Worm (Caenorhabditis elegans) whole organism, late embryonic: Measurements from ENCODE around the gene T10D4.14.
"Not testable (repeated sequence)": the region's sequence is repeated elsewhere in the genome, so short reads cannot be mapped to it uniquely, and the experiment has no call there.

ENCODE experiments used
- C08G9.2 ChIP-seq: sonication (generic microtip); optimal IDR thresholded peaks from 2 replicates; lab custom pipeline; 2016; ENCODE audit warnings: mild to moderate bottlenecking, missing genetic modification characterization, moderate library complexity, missing compliant biosample characterization
- C38D4.7 ChIP-seq: fragments of 200-800 bp; sonication (Bioruptor generic); optimal IDR thresholded peaks from 2 replicates; lab custom pipeline; 2018; ENCODE audit warnings: mild to moderate bottlenecking, missing genetic modification characterization, moderate library complexity, missing compliant biosample characterization
- F13H6.1 ChIP-seq: sonication (generic microtip); optimal IDR thresholded peaks from 2 replicates; lab custom pipeline; 2016; ENCODE audit warnings: missing genetic modification characterization, missing compliant biosample characterization
- K02D7.2 ChIP-seq: sonication (generic microtip); optimal IDR thresholded peaks from 2 replicates; lab custom pipeline; 2017; ENCODE audit warnings: mild to moderate bottlenecking, missing genetic modification characterization, missing compliant biosample characterization
- K09A11.1 ChIP-seq: sonication (generic microtip); optimal IDR thresholded peaks from 2 replicates; lab custom pipeline; 2017; ENCODE audit warnings: antibody characterized with exemption, mild to moderate bottlenecking, missing genetic modification characterization, missing compliant biosample characterization; ENCODE audit not compliant: insufficient read depth
- ahr-1 ChIP-seq: sonication (generic microtip); optimal IDR thresholded peaks from 2 replicates; lab custom pipeline; 2016; ENCODE audit warnings: missing genetic modification characterization, missing compliant biosample characterization
- ama-1 ChIP-seq: fragments of 150-350 bp; optimal IDR thresholded peaks from 2 replicates; lab custom pipeline; 2014
- ceh-14 ChIP-seq: sonication (generic microtip); optimal IDR thresholded peaks from 2 replicates; lab custom pipeline; 2016; ENCODE audit warnings: missing genotype, missing genetic modification characterization, missing compliant biosample characterization
- ceh-19 ChIP-seq: fragments of 200-800 bp; sonication (Bioruptor generic); optimal IDR thresholded peaks from 2 replicates; lab custom pipeline; 2018; ENCODE audit warnings: mild to moderate bottlenecking, missing genetic modification characterization, missing compliant biosample characterization
- ceh-2 ChIP-seq: sonication (generic microtip); optimal IDR thresholded peaks from 2 replicates; lab custom pipeline; 2016; ENCODE audit warnings: missing genotype, missing genetic modification characterization, missing compliant biosample characterization
- ceh-24 ChIP-seq: sonication (generic microtip); optimal IDR thresholded peaks from 2 replicates; lab custom pipeline; 2016; ENCODE audit warnings: mild to moderate bottlenecking, missing genetic modification characterization, missing compliant biosample characterization
- ceh-45 ChIP-seq: fragments of 200-800 bp; sonication (Bioruptor generic); IDR thresholded peaks from 2 replicates; pipeline ENCODE4 v1.3.6; 2022; ENCODE audit warnings: missing genetic modification reagents, missing genetic modification characterization, missing compliant biosample characterization
- ceh-9 ChIP-seq: sonication (generic microtip); optimal IDR thresholded peaks from 2 replicates; lab custom pipeline; 2016; ENCODE audit warnings: mild to moderate bottlenecking, missing genetic modification characterization, inconsistent platforms, missing compliant biosample characterization
- dmd-4 ChIP-seq: sonication (generic microtip); optimal IDR thresholded peaks from 2 replicates; lab custom pipeline; 2016; ENCODE audit warnings: borderline replicate concordance, missing genetic modification characterization, missing compliant biosample characterization
- elt-2 ChIP-seq: sonication (generic microtip); optimal IDR thresholded peaks from 2 replicates; lab custom pipeline; 2016; ENCODE audit warnings: missing genetic modification reagents, missing genetic modification characterization, missing compliant biosample characterization
- elt-4 ChIP-seq: sonication (generic microtip); optimal IDR thresholded peaks from 2 replicates; lab custom pipeline; 2016; ENCODE audit warnings: missing genetic modification characterization, missing compliant biosample characterization
- ets-4 ChIP-seq: sonication (generic microtip); optimal IDR thresholded peaks from 2 replicates; lab custom pipeline; 2016; ENCODE audit warnings: missing genetic modification characterization, missing compliant biosample characterization
- eyg-1 ChIP-seq: sonication (generic microtip); optimal IDR thresholded peaks from 2 replicates; lab custom pipeline; 2016; ENCODE audit warnings: missing genotype, missing genetic modification characterization, missing compliant biosample characterization
- fax-1 ChIP-seq: sonication (generic microtip); optimal IDR thresholded peaks from 2 replicates; lab custom pipeline; 2016; ENCODE audit warnings: missing genotype, missing genetic modification characterization, missing compliant biosample characterization
- fkh-6 ChIP-seq: sonication (generic microtip); optimal IDR thresholded peaks from 2 replicates; lab custom pipeline; 2016; ENCODE audit warnings: missing genetic modification characterization, missing compliant biosample characterization
- hlh-15 ChIP-seq: sonication (generic microtip); optimal IDR thresholded peaks from 2 replicates; lab custom pipeline; 2016; ENCODE audit warnings: missing genetic modification characterization, missing compliant biosample characterization
- hlh-30 ChIP-seq: sonication (generic microtip); optimal IDR thresholded peaks from 2 replicates; lab custom pipeline; 2017; ENCODE audit warnings: antibody characterized with exemption, missing genetic modification characterization, missing compliant biosample characterization; ENCODE audit not compliant: insufficient read depth
- mec-3 ChIP-seq: sonication (generic microtip); optimal IDR thresholded peaks from 2 replicates; lab custom pipeline; 2016; ENCODE audit warnings: borderline replicate concordance, missing genetic modification characterization, missing compliant biosample characterization
- npax-4 ChIP-seq: sonication (generic microtip); optimal IDR thresholded peaks from 2 replicates; lab custom pipeline; 2016; ENCODE audit warnings: missing genetic modification characterization, missing compliant biosample characterization
- pag-3 ChIP-seq: sonication (generic microtip); optimal IDR thresholded peaks from 2 replicates; lab custom pipeline; 2016; ENCODE audit warnings: missing compliant biosample characterization, missing genetic modification characterization, borderline replicate concordance
- pat-9 ChIP-seq: fragments of 200-800 bp; sonication (Bioruptor generic); optimal IDR thresholded peaks from 2 replicates; lab custom pipeline; 2018; ENCODE audit warnings: mild to moderate bottlenecking, missing genetic modification characterization, moderate library complexity, missing compliant biosample characterization
- pha-4 ChIP-seq: fragments of 150-350 bp; optimal IDR thresholded peaks from 2 replicates; lab custom pipeline; 2018; ENCODE audit warnings: missing biosample characterization, missing genetic modification reagents, missing genetic modification characterization
- rnt-1 ChIP-seq: sonication (generic microtip); optimal IDR thresholded peaks from 2 replicates; lab custom pipeline; 2016; ENCODE audit warnings: missing genetic modification characterization, missing compliant biosample characterization
- sdc-2 ChIP-seq: sonication (generic microtip); optimal IDR thresholded peaks from 2 replicates; lab custom pipeline; 2016; ENCODE audit warnings: missing genotype, missing genetic modification characterization, missing compliant biosample characterization
- sox-4 ChIP-seq: sonication (generic microtip); optimal IDR thresholded peaks from 2 replicates; lab custom pipeline; 2017; ENCODE audit warnings: mild to moderate bottlenecking, missing genetic modification characterization, inconsistent platforms, missing compliant biosample characterization
- tbx-2 ChIP-seq: sonication (generic microtip); optimal IDR thresholded peaks from 2 replicates; lab custom pipeline; 2016; ENCODE audit warnings: missing genetic modification characterization, missing compliant biosample characterization
- ttx-3 ChIP-seq: sonication (generic microtip); optimal IDR thresholded peaks from 2 replicates; lab custom pipeline; 2016; ENCODE audit warnings: missing genetic modification reagents, missing genetic modification characterization, missing compliant biosample characterization
- unc-42 ChIP-seq: sonication (generic microtip); optimal IDR thresholded peaks from 2 replicates; lab custom pipeline; 2016; ENCODE audit warnings: missing genotype, missing genetic modification characterization, missing compliant biosample characterization
- unc-55 ChIP-seq: sonication (generic microtip); optimal IDR thresholded peaks from 2 replicates; lab custom pipeline; 2017; ENCODE audit warnings: missing biosample characterization, missing genetic modification reagents, missing genetic modification characterization
- unc-86 ChIP-seq: sonication (generic microtip); optimal IDR thresholded peaks from 2 replicates; lab custom pipeline; 2016; ENCODE audit warnings: missing genetic modification characterization, missing compliant biosample characterization
- zip-5 ChIP-seq: sonication (generic microtip); optimal IDR thresholded peaks from 2 replicates; lab custom pipeline; 2016; ENCODE audit warnings: missing genetic modification characterization, missing compliant biosample characterization
- ztf-16 ChIP-seq: sonication (generic microtip); optimal IDR thresholded peaks from 2 replicates; lab custom pipeline; 2017; ENCODE audit warnings: missing genetic modification characterization, missing compliant biosample characterization

T10D4.14 gene

DNA sequence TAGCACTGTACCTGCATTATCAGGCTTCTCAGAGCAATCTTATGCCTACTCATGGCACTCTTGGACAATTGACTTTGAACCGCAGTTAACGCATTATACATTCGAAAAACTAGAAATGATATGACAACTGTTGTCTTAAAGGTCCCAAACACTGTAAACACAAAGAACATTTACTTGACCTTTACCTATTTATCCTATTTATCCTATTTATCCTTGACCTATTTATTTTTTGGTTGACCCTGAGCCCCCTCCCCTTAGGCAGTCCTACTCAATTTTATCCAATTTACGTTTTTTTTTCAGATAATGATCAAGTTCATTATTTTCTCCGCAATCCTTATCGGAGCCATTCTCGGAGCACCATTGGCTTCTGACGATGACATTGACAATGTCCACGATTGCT, at the start of gene T10D4.14, which contains the start of gene T10D4.19:
Gene T10D4.14, minus strand, starts transcription at position 101 of the 400 bp plus-strand sequence.
Gene T10D4.19, plus strand, starts transcription at position 304 of the 400 bp plus-strand sequence.
- TF ChIP-seq ceh-9 (tag; lab: Kevin White, UChicago): no peak
- TF ChIP-seq K02D7.2 (tag; lab: Kevin White, UChicago): no peak
- TF ChIP-seq pat-9 (tag; lab: Kevin White, UChicago): no peak
- no peak for TF ChIP-seq unc-86
- no peak for TF ChIP-seq ceh-14 (tag; lab: Kevin White, UChicago)
- no peak for TF ChIP-seq hlh-15 (tag; lab: Kevin White, UChicago)
- TF ChIP-seq F13H6.1 (tag; lab: Kevin White, UChicago): no peak
- no peak for TF ChIP-seq hlh-30
- no peak for TF ChIP-seq dmd-4 (tag; lab: Kevin White, UChicago)
- no peak for TF ChIP-seq npax-4 (tag; lab: Kevin White, UChicago)
- TF ChIP-seq fax-1 (tag; lab: Kevin White, UChicago): no peak
- TF ChIP-seq ets-4: no peak
- no peak for TF ChIP-seq elt-2 (tag; lab: Kevin White, UChicago)
- TF ChIP-seq sdc-2: no peak
- no peak for TF ChIP-seq pha-4 (tag; lab: Kevin White, UChicago)
- no peak for TF ChIP-seq ama-1 (lab: Kevin White, UChicago)
- no peak for TF ChIP-seq ahr-1 (tag; lab: Kevin White, UChicago)
- no peak for TF ChIP-seq unc-55 (GFP tag; lab: Kevin White, UChicago)

DNA sequence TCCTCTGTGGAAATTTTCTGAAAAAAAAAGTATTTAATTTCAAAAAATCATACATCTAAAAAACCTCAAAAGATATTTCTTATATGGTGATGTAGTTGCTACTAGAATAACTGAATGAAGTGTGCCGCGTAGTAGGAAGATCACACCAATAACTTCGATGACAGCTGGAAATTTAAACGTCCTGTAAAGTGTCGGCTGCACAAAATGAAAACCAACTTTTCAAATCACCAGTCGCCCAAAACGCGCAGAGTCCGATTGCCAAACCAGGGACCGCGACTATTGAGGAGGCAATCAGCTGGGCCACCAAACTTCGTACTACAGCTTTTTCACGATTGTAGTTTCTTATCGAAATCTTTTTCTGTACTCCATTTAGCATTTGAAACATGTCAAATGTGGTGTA, 49.7 kb upstream of the T10D4.14 start, which contains the start of gene sri-48:
Gene sri-48, minus strand, starts transcription at position 101 of the 400 bp plus-strand sequence.
- TF ChIP-seq elt-4; ceh-19; F13H6.1 (tag; lab: Kevin White, UChicago): not testable (repeated sequence)

DNA sequence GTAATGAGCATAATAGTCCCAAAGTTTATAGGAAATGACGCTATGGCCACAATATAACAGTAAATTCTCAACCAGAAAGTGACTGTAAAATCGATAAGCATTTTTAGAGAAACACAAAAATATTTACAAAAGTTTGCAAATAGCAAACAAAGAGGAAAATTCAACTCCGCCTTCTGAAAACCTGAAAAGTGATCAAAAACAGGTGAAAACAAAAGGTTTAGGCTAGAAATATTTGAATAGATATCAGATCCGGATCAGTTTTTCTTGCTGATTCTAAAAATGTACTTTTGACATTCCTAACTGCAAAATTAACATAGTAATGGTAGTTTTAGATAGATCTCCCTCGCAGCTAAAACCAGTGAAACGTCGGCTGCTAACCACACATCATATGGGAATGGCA, 47.5 kb upstream of the T10D4.14 start, which contains the start of gene sri-51:
Gene sri-51, minus strand, starts transcription at position 101 of the 400 bp plus-strand sequence.
- TF ChIP-seq ceh-2 (tag; lab: Kevin White, UChicago) (no peak), C38D4.7 (no peak)
- TF ChIP-seq, all 69 proteins: peak for 0

DNA sequence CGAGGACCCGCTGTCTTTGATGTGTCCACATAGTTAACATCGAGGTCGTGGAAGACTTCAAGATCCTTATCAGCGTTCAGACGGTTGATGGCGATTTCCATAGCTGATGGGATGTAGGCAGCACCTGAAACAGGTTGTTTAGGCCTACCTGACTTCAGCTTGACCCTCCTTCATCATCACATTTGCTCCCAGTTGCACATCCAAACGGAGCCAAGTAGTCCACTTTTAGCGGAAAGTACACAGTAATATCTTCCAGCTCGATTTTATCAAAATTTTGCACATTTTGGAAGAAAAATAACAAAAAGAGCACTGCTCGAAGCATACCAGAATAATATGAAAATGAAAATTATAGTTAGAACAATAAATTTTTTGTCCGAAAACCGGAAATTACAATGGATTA, 45.5 kb upstream of the T10D4.14 start, which contains the start of gene gcy-15:
Gene gcy-15, minus strand, starts transcription at position 101 of the 400 bp plus-strand sequence.
- TF ChIP-seq ceh-45 (GFP tag; lab: Robert Waterston, UW) (no peak), fax-1 (tag; lab: Kevin White, UChicago) (no peak), hlh-30 (no peak), C08G9.2 (no peak), ceh-24 (tag; lab: Kevin White, UChicago) (no peak), C38D4.7 (no peak), ahr-1 (tag; lab: Kevin White, UChicago) (no peak), K09A11.1 (tag; lab: Kevin White, UChicago) (no peak), ttx-3 (no peak), ztf-16 (tag; lab: Kevin White, UChicago) (no peak), pag-3 (tag; lab: Kevin White, UChicago) (no peak), tbx-2 (no peak), zip-5 (tag; lab: Kevin White, UChicago) (no peak), eyg-1 (tag; lab: Kevin White, UChicago) (no peak), sox-4 (no peak), hlh-15 (tag; lab: Kevin White, UChicago) (no peak), unc-42 (tag; lab: Kevin White, UChicago) (no peak), rnt-1 (tag; lab: Kevin White, UChicago) (no peak)

DNA sequence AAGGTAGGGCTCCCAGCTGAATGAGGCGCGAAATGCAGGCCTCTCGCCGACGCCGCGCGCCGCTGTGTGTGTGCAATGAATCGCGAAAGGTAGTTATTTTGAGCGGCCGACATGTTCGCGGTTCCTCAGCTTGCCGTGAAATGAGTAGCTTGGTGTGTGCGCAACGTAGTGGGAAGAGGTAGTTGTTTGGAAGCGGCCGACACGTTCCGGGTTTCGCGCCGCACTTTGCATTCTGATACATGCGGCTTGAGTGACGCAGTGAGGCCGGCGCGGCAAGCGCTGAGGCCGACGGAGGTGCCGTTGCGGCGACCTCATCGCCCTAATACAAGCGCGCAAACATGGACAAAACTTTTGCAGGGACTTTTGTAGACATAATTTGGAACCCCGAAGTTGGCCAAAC, 44.2 kb upstream of the T10D4.14 start:
- TF ChIP-seq mec-3 (tag; lab: Kevin White, UChicago) (peak; percentile 13), fkh-6 (tag; lab: Kevin White, UChicago) (no peak)
